Fruit fly (Drosophila melanogaster) whole organism, embryonic: ENCODE results near the gene CG7058.

Experiments
- Atf-2 ChIP-seq: fragments of 200-800 bp; sonication (Bioruptor generic); optimal IDR thresholded peaks from 2 replicates; lab custom pipeline; 2016; ENCODE audit warnings: missing biosample characterization, missing genetic modification characterization
- B-H2 ChIP-seq: fragments of 200-800 bp; sonication (Bioruptor generic); optimal IDR thresholded peaks from 2 replicates; lab custom pipeline; 2018; ENCODE audit warnings: missing biosample characterization, mild to moderate bottlenecking, missing genetic modification characterization
- BEAF-32 ChIP-seq: fragments of 200-800 bp; sonication (Bioruptor generic); optimal IDR thresholded peaks from 3 replicates; lab custom pipeline; 2017; ENCODE audit warnings: missing biosample characterization, missing genetic modification characterization, mild to moderate bottlenecking, moderate library complexity, missing genetic modification reagents
- CG11695 ChIP-seq: fragments of 200-800 bp; sonication (Bioruptor generic); IDR thresholded peaks from 3 replicates; pipeline ENCODE4 v1.3.6; 2022; ENCODE audit warnings: missing biosample characterization, missing genetic modification characterization
- CG11696 ChIP-seq: fragments of 200-800 bp; sonication (Bioruptor generic); IDR thresholded peaks from 2 replicates; pipeline ENCODE4 v1.3.6; 2022; ENCODE audit warnings: missing biosample characterization, missing genetic modification characterization
- CG12071 ChIP-seq: fragments of 200-800 bp; sonication (Bioruptor generic); optimal IDR thresholded peaks from 3 replicates; lab custom pipeline; 2018; ENCODE audit warnings: missing biosample characterization, mild to moderate bottlenecking, missing genetic modification characterization
- CG12942 ChIP-seq: fragments of 200-800 bp; sonication (Bioruptor generic); optimal IDR thresholded peaks from 3 replicates; lab custom pipeline; 2016; ENCODE audit warnings: missing biosample characterization, missing genetic modification characterization
- CG15696 ChIP-seq: fragments of 200-800 bp; sonication (Bioruptor generic); optimal IDR thresholded peaks from 2 replicates; lab custom pipeline; 2019; ENCODE audit warnings: missing biosample characterization, mild to moderate bottlenecking, missing genetic modification characterization, moderate library complexity
- CG1832 ChIP-seq: fragments of 200-800 bp; sonication (Bioruptor generic); optimal IDR thresholded peaks from 2 replicates; lab custom pipeline; 2017; ENCODE audit warnings: missing biosample characterization, mild to moderate bottlenecking, missing genetic modification characterization, inconsistent platforms
- CG18476 ChIP-seq: fragments of 200-800 bp; sonication (Bioruptor generic); optimal IDR thresholded peaks from 2 replicates; lab custom pipeline; 2016; ENCODE audit warnings: missing biosample characterization, mild to moderate bottlenecking, missing genetic modification characterization
- CG2116 ChIP-seq: fragments of 200-800 bp; sonication (Bioruptor generic); optimal IDR thresholded peaks from 3 replicates; lab custom pipeline; 2018; ENCODE audit warnings: missing biosample characterization, mild to moderate bottlenecking, missing genetic modification characterization
- CG2120 ChIP-seq: fragments of 200-800 bp; sonication (Bioruptor generic); optimal IDR thresholded peaks from 3 replicates; lab custom pipeline; 2016; ENCODE audit warnings: missing biosample characterization, missing genetic modification characterization
- CG2129 ChIP-seq: fragments of 200-800 bp; sonication (Bioruptor generic); IDR thresholded peaks from 2 replicates; pipeline ENCODE4 v1.3.6; 2022; ENCODE audit warnings: missing biosample characterization, missing genetic modification characterization; ENCODE audit not compliant: partially characterized antibody
- CG2678 ChIP-seq: fragments of 200-800 bp; sonication (Bioruptor generic); optimal IDR thresholded peaks from 3 replicates; lab custom pipeline; 2019; ENCODE audit warnings: missing biosample characterization, mild to moderate bottlenecking, missing genetic modification characterization, moderate library complexity
- CG2889 ChIP-seq: fragments of 200-800 bp; sonication (Bioruptor generic); IDR thresholded peaks from 3 replicates; pipeline ENCODE4 v1.3.6; 2022; ENCODE audit warnings: missing biosample characterization, missing genetic modification characterization
- CG30020 ChIP-seq: fragments of 200-800 bp; optimal IDR thresholded peaks from 2 replicates; lab custom pipeline; 2019; ENCODE audit warnings: missing biosample characterization, mild to moderate bottlenecking, missing genetic modification characterization, moderate library complexity
- CG3407 ChIP-seq: fragments of 200-800 bp; sonication (Bioruptor generic); optimal IDR thresholded peaks from 2 replicates; lab custom pipeline; 2018; ENCODE audit warnings: missing biosample characterization, mild to moderate bottlenecking, missing genetic modification characterization
- CG4360 ChIP-seq: fragments of 200-800 bp; sonication (Bioruptor generic); IDR thresholded peaks from 2 replicates; pipeline ENCODE4 v1.3.6; 2022; ENCODE audit warnings: missing biosample characterization, missing genetic modification characterization
- CG4404 ChIP-seq: fragments of 200-800 bp; sonication (Bioruptor generic); IDR thresholded peaks from 2 replicates; pipeline ENCODE4 v1.3.6; 2022; ENCODE audit warnings: missing biosample characterization, missing genetic modification characterization
- CG6689 ChIP-seq: fragments of 200-800 bp; sonication (Bioruptor generic); IDR thresholded peaks from 2 replicates; pipeline ENCODE4 v1.3.6; 2022; ENCODE audit warnings: missing biosample characterization, missing genetic modification characterization
- CG6854 ChIP-seq: fragments of 200-800 bp; sonication (Bioruptor generic); optimal IDR thresholded peaks from 3 replicates; lab custom pipeline; 2017; ENCODE audit warnings: missing biosample characterization, mild to moderate bottlenecking, missing genetic modification characterization
- CG7357 ChIP-seq: fragments of 200-800 bp; sonication (Bioruptor generic); IDR thresholded peaks from 3 replicates; pipeline ENCODE4 v1.3.6; 2022; ENCODE audit warnings: missing biosample characterization, missing genetic modification characterization
- CG7928 ChIP-seq: fragments of 200-800 bp; sonication (Bioruptor generic); optimal IDR thresholded peaks from 2 replicates; lab custom pipeline; 2017; ENCODE audit warnings: missing biosample characterization, mild to moderate bottlenecking, missing genetic modification characterization
- CG8388 ChIP-seq: fragments of 200-800 bp; sonication (Bioruptor generic); optimal IDR thresholded peaks from 2 replicates; lab custom pipeline; 2019; ENCODE audit warnings: missing biosample characterization, mild to moderate bottlenecking, missing genetic modification characterization, moderate library complexity
- Chrac-16 ChIP-seq: fragments of 200-800 bp; sonication (Bioruptor generic); optimal IDR thresholded peaks from 3 replicates; lab custom pipeline; 2016; ENCODE audit warnings: missing biosample characterization, missing genetic modification characterization
- Doc3 ChIP-seq: fragments of 200-800 bp; sonication (Bioruptor generic); IDR thresholded peaks from 3 replicates; pipeline ENCODE4 v1.3.6; 2022; ENCODE audit warnings: missing biosample characterization, missing genetic modification characterization; ENCODE audit not compliant: partially characterized antibody
- Drgx ChIP-seq: fragments of 200-800 bp; sonication (Bioruptor generic); IDR thresholded peaks from 2 replicates; pipeline ENCODE4 v1.3.6; 2022; ENCODE audit warnings: missing biosample characterization, missing genetic modification characterization
- Gug ChIP-seq: fragments of 200-800 bp; sonication (Bioruptor generic); IDR thresholded peaks from 4 replicates; pipeline ENCODE4 v1.3.6; 2022; ENCODE audit warnings: missing biosample characterization, missing genetic modification characterization
- Ptx1 ChIP-seq: fragments of 200-800 bp; sonication (Bioruptor generic); IDR thresholded peaks from 2 replicates; pipeline ENCODE4 v1.3.6; 2022; ENCODE audit warnings: missing biosample characterization, missing genetic modification characterization
- Usf ChIP-seq: fragments of 200-800 bp; sonication (Bioruptor generic); optimal IDR thresholded peaks from 2 replicates; lab custom pipeline; 2017; ENCODE audit warnings: missing genotype, missing biosample characterization, missing genetic modification characterization
- az2 ChIP-seq: fragments of 200-800 bp; sonication (Bioruptor generic); optimal IDR thresholded peaks from 3 replicates; lab custom pipeline; 2016; ENCODE audit warnings: missing biosample characterization, missing genetic modification characterization
- croc ChIP-seq: fragments of 200-800 bp; sonication (Bioruptor generic); conservative IDR thresholded peaks from 3 replicates; pipeline ENCODE4 v1.3.6; 2022; ENCODE audit warnings: missing biosample characterization, missing genetic modification characterization
- dan ChIP-seq: fragments of 200-800 bp; sonication (Bioruptor generic); IDR thresholded peaks from 2 replicates; pipeline ENCODE4 v1.3.6; 2022; ENCODE audit warnings: missing biosample characterization, missing genetic modification characterization
- dmrt11E ChIP-seq: fragments of 200-800 bp; sonication (Bioruptor generic); optimal IDR thresholded peaks from 3 replicates; lab custom pipeline; 2018; ENCODE audit warnings: missing biosample characterization, mild to moderate bottlenecking, missing genetic modification characterization, moderate library complexity
- dpn ChIP-seq, 2 experiments: fragments of 200-800 bp; sonication (Bioruptor generic); optimal IDR thresholded peaks; 3 replicates each; lab custom pipeline; 2016; ENCODE audit warnings: missing biosample characterization in 2 of 2, missing genetic modification characterization in 2 of 2
- dysf ChIP-seq: fragments of 200-800 bp; sonication (Bioruptor generic); IDR thresholded peaks from 3 replicates; pipeline ENCODE4 v1.3.6; 2022; ENCODE audit warnings: missing biosample characterization, missing genetic modification characterization
- ems ChIP-seq: fragments of 200-800 bp; sonication (Bioruptor generic); optimal IDR thresholded peaks from 3 replicates; lab custom pipeline; 2016; ENCODE audit warnings: missing biosample characterization, missing genetic modification characterization
- gce ChIP-seq: fragments of 200-800 bp; sonication (Bioruptor generic); IDR thresholded peaks from 3 replicates; pipeline ENCODE4 v1.3.6; 2022; ENCODE audit warnings: missing biosample characterization, missing genetic modification characterization
- gsb ChIP-seq: fragments of 200-800 bp; sonication (Bioruptor generic); IDR thresholded peaks from 2 replicates; pipeline ENCODE4 v1.3.6; 2022; ENCODE audit warnings: missing biosample characterization, missing genetic modification characterization
- jing ChIP-seq: fragments of 200-800 bp; sonication (Bioruptor generic); optimal IDR thresholded peaks from 2 replicates; lab custom pipeline; 2018; ENCODE audit warnings: missing biosample characterization, mild to moderate bottlenecking, missing genetic modification characterization
- kah ChIP-seq: fragments of 200-800 bp; sonication (Bioruptor generic); optimal IDR thresholded peaks from 2 replicates; lab custom pipeline; 2018; ENCODE audit warnings: missing biosample characterization, mild to moderate bottlenecking, missing genetic modification characterization
- kay ChIP-seq: fragments of 200-800 bp; sonication (Bioruptor generic); optimal IDR thresholded peaks from 2 replicates; lab custom pipeline; 2016; ENCODE audit warnings: missing biosample characterization, missing genetic modification characterization
- nerfin-1 ChIP-seq: fragments of 200-800 bp; sonication (Bioruptor generic); optimal IDR thresholded peaks from 3 replicates; lab custom pipeline; 2019; ENCODE audit warnings: missing biosample characterization, mild to moderate bottlenecking, missing genetic modification characterization, moderate library complexity
- nmo ChIP-seq: fragments of 200-800 bp; sonication (Bioruptor generic); optimal IDR thresholded peaks from 2 replicates; lab custom pipeline; 2018; ENCODE audit warnings: missing biosample characterization, mild to moderate bottlenecking, missing genetic modification characterization, moderate library complexity
- odd ChIP-seq: fragments of 200-800 bp; sonication (Bioruptor generic); optimal IDR thresholded peaks from 2 replicates; lab custom pipeline; 2017; ENCODE audit warnings: missing biosample characterization, mild to moderate bottlenecking, missing genetic modification characterization
- peb ChIP-seq: fragments of 200-800 bp; sonication (Bioruptor generic); IDR thresholded peaks from 2 replicates; pipeline ENCODE4 v1.3.6; 2022; ENCODE audit warnings: missing biosample characterization, missing genetic modification characterization
- row ChIP-seq: fragments of 200-800 bp; sonication (Bioruptor generic); IDR thresholded peaks from 3 replicates; pipeline ENCODE4 v1.3.6; 2022; ENCODE audit warnings: missing biosample characterization, missing genetic modification characterization
- so ChIP-seq: fragments of 200-800 bp; sonication (Bioruptor generic); IDR thresholded peaks from 3 replicates; pipeline ENCODE4 v1.3.6; 2022; ENCODE audit warnings: missing biosample characterization, missing genetic modification characterization
- unpg ChIP-seq: fragments of 200-800 bp; sonication (Bioruptor generic); optimal IDR thresholded peaks from 3 replicates; lab custom pipeline; 2018; ENCODE audit warnings: missing biosample characterization, mild to moderate bottlenecking, missing genetic modification characterization, moderate library complexity
- vvl ChIP-seq: fragments of 200-800 bp; sonication (Bioruptor generic); IDR thresholded peaks from 2 replicates; pipeline ENCODE4 v1.3.6; 2022; ENCODE audit warnings: missing biosample characterization, missing genetic modification characterization
- wor ChIP-seq: fragments of 200-800 bp; sonication (Bioruptor generic); IDR thresholded peaks from 2 replicates; pipeline ENCODE4 v1.3.6; 2022; ENCODE audit warnings: missing biosample characterization, missing genetic modification characterization

The CG7058 gene

DNA sequence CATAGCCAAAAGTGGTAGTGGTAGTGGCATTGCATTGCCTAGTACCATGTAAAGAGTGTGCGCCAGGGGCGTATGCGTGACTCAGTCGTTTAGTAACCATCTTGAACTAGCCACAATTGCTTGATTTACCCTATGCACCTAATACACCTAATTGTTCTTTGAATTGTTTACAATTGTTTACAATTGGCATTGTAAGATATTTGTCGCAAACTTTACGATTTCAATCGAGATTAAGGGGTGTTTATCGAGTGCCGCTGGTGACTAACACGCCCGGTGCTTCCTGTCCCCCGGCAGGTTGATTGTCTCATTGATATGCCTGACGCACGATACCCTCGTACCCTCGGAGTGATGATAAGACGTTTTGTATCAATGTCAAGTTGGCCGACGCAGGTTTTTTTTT, 30.6 kb downstream of the CG7058 start (continued):
- peak; percentile 79 for TF ChIP-seq so (GFP tag; lab: Robert Waterston, UW)
- no peak for TF ChIP-seq CG6854 (GFP tag; lab: Kevin White, UChicago)
- no peak for TF ChIP-seq B-H2
- no peak for TF ChIP-seq CG2129 (GFP tag; lab: Robert Waterston, UW)
- peak; percentile 66 for TF ChIP-seq CG6689 (GFP tag; lab: Robert Waterston, UW)
- TF ChIP-seq wor = 0 out of 2 replicates have a peak, but pooled peaks have one; percentile 30
- TF ChIP-seq Ptx1 = peak; percentile 77
- peak; percentile 45; the same call in 1 of the 3 replicates for TF ChIP-seq CG11695 (GFP tag; lab: Robert Waterston, UW)
- peak; percentile 63 for TF ChIP-seq CG4404 (GFP tag; lab: Robert Waterston, UW)
- TF ChIP-seq CG8388 (GFP tag; lab: Kevin White, UChicago) = peak; percentile 28
- TF ChIP-seq CG30020 (tag; lab: Kevin White, UChicago) = peak; percentile 9
- TF ChIP-seq CG15696 (tag; lab: Kevin White, UChicago) = no peak
- peak; percentile 42 for TF ChIP-seq dmrt11E (tag; lab: Kevin White, UChicago)
- peak; percentile 2 for TF ChIP-seq CG3407
- peak; percentile 35 for TF ChIP-seq Atf-2 (GFP tag; lab: Kevin White, UChicago)
- no peak for TF ChIP-seq ems (GFP tag; lab: Kevin White, UChicago)
- peak; percentile 48; the same call in 1 of the 3 replicates for TF ChIP-seq CG7357 (GFP tag; lab: Robert Waterston, UW)
- TF ChIP-seq Drgx = peak; percentile 60
- TF ChIP-seq odd (GFP tag; lab: Kevin White, UChicago) = no peak
- peak; percentile 46 for TF ChIP-seq unpg (GFP tag; lab: Kevin White, UChicago)
- TF ChIP-seq CG18476 (GFP tag; lab: Kevin White, UChicago) = no peak
- no peak for TF ChIP-seq CG11696 (GFP tag; lab: Robert Waterston, UW)
- peak; percentile 46; the same call in 1 of the 2 replicates for TF ChIP-seq vvl (GFP tag; lab: Robert Waterston, UW)
- peak; percentile 47 for TF ChIP-seq kay
- TF ChIP-seq Gug (GFP tag; lab: Robert Waterston, UW) = peak; percentile 17; the same call in 2 of the 4 replicates
- no peak for TF ChIP-seq CG4360 (GFP tag; lab: Robert Waterston, UW)
- TF ChIP-seq peb (GFP tag; lab: Robert Waterston, UW) = no peak
- TF ChIP-seq jing (GFP tag; lab: Kevin White, UChicago) = peak; percentile 1
- TF ChIP-seq CG12071 (GFP tag; lab: Kevin White, UChicago) = no peak
- TF ChIP-seq az2 (GFP tag; lab: Kevin White, UChicago) = peak; percentile 25
- TF ChIP-seq CG1832 = no peak
- TF ChIP-seq CG2889 = 0 out of 3 replicates have a peak, but pooled peaks have one; percentile 28
- peak; percentile 35 for TF ChIP-seq CG2120 (GFP tag; lab: Kevin White, UChicago)
- peak; percentile 41 to 42 for TF ChIP-seq dpn (GFP tag; optimal IDR thresholded peaks at IDR 0.05; lab: Kevin White, UChicago)
- TF ChIP-seq CG7928 = no peak
- no peak for TF ChIP-seq Doc3 (GFP tag; lab: Robert Waterston, UW)
- no peak for TF ChIP-seq kah (GFP tag; lab: Kevin White, UChicago)
- TF ChIP-seq nerfin-1 = peak; percentile 18
- TF ChIP-seq CG12942 (GFP tag; lab: Kevin White, UChicago) = no peak
- TF ChIP-seq gsb (GFP tag; lab: Robert Waterston, UW) = 0 out of 2 replicates have a peak, but pooled peaks have one; percentile 37
- no peak; the same call in 2 of the 3 replicates for TF ChIP-seq croc
- peak; percentile 28 for TF ChIP-seq Chrac-16
- no peak for TF ChIP-seq BEAF-32
- TF ChIP-seq CG2678 (tag; lab: Kevin White, UChicago) = peak; percentile 33
- peak; percentile 58 for TF ChIP-seq nmo
- TF ChIP-seq Usf (GFP tag; lab: Kevin White, UChicago) = no peak
- no peak for TF ChIP-seq dan
- no peak for TF ChIP-seq CG2116 (GFP tag; lab: Kevin White, UChicago)
- TF ChIP-seq gce = no peak
- TF ChIP-seq dysf (GFP tag; lab: Robert Waterston, UW) = peak; percentile 77
- peak; percentile 86 for TF ChIP-seq row (GFP tag; lab: Robert Waterston, UW)
